Fruit fly (Drosophila melanogaster) ovary, adult (tissue): Measurements from ENCODE around the gene CG15286.

Experiments
- CG17801 ChIP-seq: fragments of 200-800 bp; optimal IDR thresholded peaks from 2 replicates; lab custom pipeline; 2019; ENCODE audit warnings: missing biosample characterization, mild to moderate bottlenecking, missing genetic modification characterization, moderate library complexity; ENCODE audit not compliant: partially characterized antibody

The CG15286 gene

dm6 chr2L:14337940-14338339, at the start of gene CG15286:
Gene CG15286, plus strand, starts transcription at chr2L:14338240.
- TF ChIP-seq CG17801 (GFP tag; lab: Kevin White, UChicago), result no peak

dm6 chr2L:14292721-14293120, 45.3 kb upstream of the CG15286 start:
- TF ChIP-seq CG17801 (GFP tag; lab: Kevin White, UChicago), result no peak

- TF ChIP-seq CG17801 (GFP tag; lab: Kevin White, UChicago), result no peak
Observed at dm6 chr2L:14293917-14294316, 44.1 kb upstream of the CG15286 start.

dm6 chr2L:14300718-14301361, 37.2 kb upstream of the CG15286 start:
- TF ChIP-seq CG17801 (GFP tag; lab: Kevin White, UChicago), result peak; percentile 5

dm6 chr2L:14302478-14302877, 35.6 kb upstream of the CG15286 start:
- TF ChIP-seq CG17801 (GFP tag; lab: Kevin White, UChicago), result no peak

- TF ChIP-seq CG17801 (GFP tag; lab: Kevin White, UChicago), result no peak
Observed at dm6 chr2L:14307516-14307915, 30.5 kb upstream of the CG15286 start.

- no peak for TF ChIP-seq CG17801 (GFP tag; lab: Kevin White, UChicago)
Observed at dm6 chr2L:14308232-14308631, 29.8 kb upstream of the CG15286 start.

dm6 chr2L:14308661-14309060, 29.4 kb upstream of the CG15286 start:
- TF ChIP-seq CG17801 (GFP tag; lab: Kevin White, UChicago), result no peak

dm6 chr2L:14316704-14317103, 21.3 kb upstream of the CG15286 start:
- TF ChIP-seq CG17801 (GFP tag; lab: Kevin White, UChicago), result no peak

- no peak for TF ChIP-seq CG17801 (GFP tag; lab: Kevin White, UChicago)
Observed at dm6 chr2L:14317992-14318391, 20.0 kb upstream of the CG15286 start.

- TF ChIP-seq CG17801 (GFP tag; lab: Kevin White, UChicago), result no peak
Observed at dm6 chr2L:14318600-14318999, 19.4 kb upstream of the CG15286 start.

- no peak for TF ChIP-seq CG17801 (GFP tag; lab: Kevin White, UChicago)
Observed at dm6 chr2L:14319005-14319404, 19.0 kb upstream of the CG15286 start.

dm6 chr2L:14333965-14334364, 4.1 kb upstream of the CG15286 start, which contains the start of gene CG33090:
Gene CG33090, plus strand, starts transcription at chr2L:14334158.
- no peak for TF ChIP-seq CG17801 (GFP tag; lab: Kevin White, UChicago)

- TF ChIP-seq CG17801 (GFP tag; lab: Kevin White, UChicago), result no peak
Observed at dm6 chr2L:14336311-14336836, 1.7 kb upstream of the CG15286 start.

- no peak for TF ChIP-seq CG17801 (GFP tag; lab: Kevin White, UChicago)
Observed at dm6 chr2L:14340964-14341363, 2.9 kb downstream of the CG15286 start.

- TF ChIP-seq CG17801 (GFP tag; lab: Kevin White, UChicago), result no peak
Observed at dm6 chr2L:14346588-14346987, 8.5 kb downstream of the CG15286 start, which contains the start of gene Send2. Gene Send2, minus strand, starts transcription at chr2L:14346688.
